Fruit fly (Drosophila melanogaster) whole organism, embryonic: Measurements from ENCODE around the gene Coa8.

Experiments
- CG1024 ChIP-seq: fragments of 200-800 bp; sonication (Bioruptor generic); IDR thresholded peaks from 2 replicates; pipeline ENCODE4 v1.3.6; 2022; ENCODE audit warnings: missing biosample characterization, missing genetic modification characterization
- CG10543 ChIP-seq: fragments of 200-800 bp; sonication (Bioruptor generic); optimal IDR thresholded peaks from 3 replicates; lab custom pipeline; 2017; ENCODE audit warnings: missing biosample characterization, mild to moderate bottlenecking, missing genetic modification characterization, moderate library complexity
- CG12391 ChIP-seq: fragments of 200-800 bp; sonication (Bioruptor generic); optimal IDR thresholded peaks from 3 replicates; lab custom pipeline; 2018; ENCODE audit warnings: missing biosample characterization, mild to moderate bottlenecking, missing genetic modification characterization, moderate library complexity
- CG14965 ChIP-seq: fragments of 200-800 bp; sonication (Bioruptor generic); optimal IDR thresholded peaks from 2 replicates; lab custom pipeline; 2016; ENCODE audit warnings: missing biosample characterization, missing genetic modification characterization, borderline replicate concordance
- CG15514 ChIP-seq: fragments of 200-800 bp; sonication (Bioruptor generic); optimal IDR thresholded peaks from 3 replicates; lab custom pipeline; 2017; ENCODE audit warnings: missing biosample characterization, missing genetic modification characterization, mild to moderate bottlenecking, moderate library complexity, missing genetic modification reagents
- CG1647 ChIP-seq: fragments of 200-800 bp; sonication (Bioruptor generic); optimal IDR thresholded peaks from 3 replicates; lab custom pipeline; 2016; ENCODE audit warnings: missing biosample characterization, missing genetic modification characterization
- CG17186 ChIP-seq: fragments of 200-800 bp; sonication (Bioruptor generic); optimal IDR thresholded peaks from 3 replicates; lab custom pipeline; 2017; ENCODE audit warnings: missing biosample characterization, missing genetic modification reagents, missing genetic modification characterization
- CG18011 ChIP-seq: fragments of 200-800 bp; sonication (Bioruptor generic); optimal IDR thresholded peaks from 2 replicates; lab custom pipeline; 2017; ENCODE audit warnings: missing biosample characterization, missing genetic modification characterization, mild to moderate bottlenecking, moderate library complexity, missing genotype
- CG18599 ChIP-seq: fragments of 200-800 bp; sonication (Bioruptor generic); optimal IDR thresholded peaks from 3 replicates; lab custom pipeline; 2017; ENCODE audit warnings: missing biosample characterization, missing genetic modification characterization, mild to moderate bottlenecking, moderate library complexity, missing genetic modification reagents
- CG3065 ChIP-seq: fragments of 200-800 bp; sonication (Bioruptor generic); optimal IDR thresholded peaks from 2 replicates; lab custom pipeline; 2016; ENCODE audit warnings: missing biosample characterization, missing genetic modification characterization
- CG31441 ChIP-seq: fragments of 200-800 bp; sonication (Bioruptor generic); IDR thresholded peaks from 2 replicates; pipeline ENCODE4 v1.3.6; 2022; ENCODE audit warnings: missing biosample characterization, missing genetic modification characterization
- CG4360 ChIP-seq: fragments of 200-800 bp; sonication (Bioruptor generic); IDR thresholded peaks from 2 replicates; pipeline ENCODE4 v1.3.6; 2022; ENCODE audit warnings: missing biosample characterization, missing genetic modification characterization
- CG4854 ChIP-seq: fragments of 200-800 bp; sonication (Bioruptor generic); optimal IDR thresholded peaks from 2 replicates; lab custom pipeline; 2016; ENCODE audit warnings: missing biosample characterization, missing genetic modification characterization, inconsistent platforms
- CG7987 ChIP-seq: fragments of 200-800 bp; sonication (Bioruptor generic); optimal IDR thresholded peaks from 2 replicates; lab custom pipeline; 2018; ENCODE audit warnings: missing biosample characterization, mild to moderate bottlenecking, missing genetic modification characterization, moderate library complexity
- CG9876 ChIP-seq: fragments of 200-800 bp; sonication (Bioruptor generic); optimal IDR thresholded peaks from 2 replicates; lab custom pipeline; 2016; ENCODE audit warnings: missing biosample characterization, missing genetic modification characterization
- D19A ChIP-seq: fragments of 200-800 bp; optimal IDR thresholded peaks from 3 replicates; lab custom pipeline; 2019; ENCODE audit warnings: missing biosample characterization, mild to moderate bottlenecking, missing genetic modification characterization, moderate library complexity
- Doc3 ChIP-seq: fragments of 200-800 bp; sonication (Bioruptor generic); IDR thresholded peaks from 3 replicates; pipeline ENCODE4 v1.3.6; 2022; ENCODE audit warnings: missing biosample characterization, missing genetic modification characterization; ENCODE audit not compliant: partially characterized antibody
- Dref ChIP-seq: fragments of 200-800 bp; sonication (Bioruptor generic); IDR thresholded peaks from 2 replicates; pipeline ENCODE4 v1.3.6; 2022; ENCODE audit warnings: missing biosample characterization, missing genetic modification characterization
- E2f1 ChIP-seq: fragments of 200-800 bp; sonication (Bioruptor generic); IDR thresholded peaks from 2 replicates; pipeline ENCODE4 v1.3.6; 2022; ENCODE audit warnings: missing biosample characterization, missing genetic modification characterization
- Lim3 ChIP-seq: fragments of 200-800 bp; sonication (Bioruptor generic); IDR thresholded peaks from 2 replicates; pipeline ENCODE4 v1.3.6; 2022; ENCODE audit warnings: missing biosample characterization, missing genetic modification characterization
- Meics ChIP-seq: fragments of 200-800 bp; sonication (Bioruptor generic); optimal IDR thresholded peaks from 2 replicates; lab custom pipeline; 2017; ENCODE audit warnings: missing biosample characterization, mild to moderate bottlenecking, missing genetic modification characterization
- NC2α ChIP-seq: fragments of 200-800 bp; sonication (Bioruptor generic); optimal IDR thresholded peaks from 2 replicates; lab custom pipeline; 2016; ENCODE audit warnings: missing biosample characterization, missing genetic modification characterization
- Pdp1 ChIP-seq, 2 experiments: fragments of 200-800 bp; sonication (Bioruptor generic); optimal IDR thresholded peaks; 3 replicates each; lab custom pipeline; 2016; ENCODE audit warnings: missing biosample characterization in 2 of 2, missing genetic modification characterization in 2 of 2, mild to moderate bottlenecking in 1 of 2, moderate library complexity in 1 of 2
- Poxn ChIP-seq: fragments of 200-800 bp; sonication (Bioruptor generic); IDR thresholded peaks from 2 replicates; pipeline ENCODE4 v1.3.6; 2022; ENCODE audit warnings: missing biosample characterization, missing genetic modification characterization
- Taf1 ChIP-seq: fragments of 200-800 bp; sonication (Bioruptor generic); IDR thresholded peaks from 2 replicates; pipeline ENCODE4 v1.3.6; 2022; ENCODE audit warnings: missing biosample characterization, missing genetic modification characterization
- Usf ChIP-seq: fragments of 200-800 bp; sonication (Bioruptor generic); optimal IDR thresholded peaks from 2 replicates; lab custom pipeline; 2017; ENCODE audit warnings: missing genotype, missing biosample characterization, missing genetic modification characterization
- ab ChIP-seq: fragments of 200-800 bp; sonication (Bioruptor generic); optimal IDR thresholded peaks from 2 replicates; lab custom pipeline; 2016; ENCODE audit warnings: missing biosample characterization, missing genetic modification characterization
- ash1 ChIP-seq: fragments of 200-800 bp; sonication (Bioruptor generic); optimal IDR thresholded peaks from 2 replicates; lab custom pipeline; 2018; ENCODE audit warnings: missing biosample characterization, mild to moderate bottlenecking, missing genetic modification characterization
- bab2 ChIP-seq: fragments of 200-800 bp; sonication (Bioruptor generic); optimal IDR thresholded peaks from 2 replicates; lab custom pipeline; 2016; ENCODE audit warnings: missing biosample characterization, missing genetic modification characterization
- bbx ChIP-seq: fragments of 200-800 bp; sonication (Bioruptor generic); IDR thresholded peaks from 2 replicates; pipeline ENCODE4 v1.3.6; 2022; ENCODE audit warnings: missing biosample characterization, missing genetic modification characterization; ENCODE audit not compliant: partially characterized antibody
- bsh ChIP-seq, 2 experiments: fragments of 200-800 bp; sonication (Bioruptor generic); optimal IDR thresholded peaks; 2 replicates each; lab custom pipeline; 2017 to 2018; ENCODE audit warnings: mild to moderate bottlenecking in 2 of 2, missing biosample characterization in 2 of 2, missing genetic modification characterization in 2 of 2, moderate library complexity in 1 of 2
- cwo ChIP-seq: fragments of 200-800 bp; sonication (Bioruptor generic); optimal IDR thresholded peaks from 3 replicates; lab custom pipeline; 2017; ENCODE audit warnings: missing biosample characterization, missing genetic modification characterization, mild to moderate bottlenecking, moderate library complexity, missing genetic modification reagents
- da ChIP-seq: fragments of 200-800 bp; sonication (Bioruptor generic); optimal IDR thresholded peaks from 2 replicates; lab custom pipeline; 2016; ENCODE audit warnings: missing biosample characterization, missing genetic modification characterization
- dmrt99B ChIP-seq: fragments of 200-800 bp; sonication (Bioruptor generic); optimal IDR thresholded peaks from 2 replicates; lab custom pipeline; 2018; ENCODE audit warnings: missing biosample characterization, mild to moderate bottlenecking, missing genetic modification characterization, moderate library complexity
- fru ChIP-seq: fragments of >200 bp; optimal IDR thresholded peaks from 2 replicates; lab custom pipeline; 2017
- lilli ChIP-seq: fragments of 200-800 bp; sonication (Bioruptor generic); optimal IDR thresholded peaks from 3 replicates; lab custom pipeline; 2016; ENCODE audit warnings: missing biosample characterization, missing genetic modification characterization
- nerfin-2 ChIP-seq: fragments of 200-800 bp; sonication (Bioruptor generic); IDR thresholded peaks from 2 replicates; pipeline ENCODE4 v1.3.6; 2022; ENCODE audit warnings: missing biosample characterization, missing genetic modification characterization; ENCODE audit not compliant: partially characterized antibody
- nom ChIP-seq: fragments of 200-800 bp; sonication (Bioruptor generic); optimal IDR thresholded peaks from 2 replicates; lab custom pipeline; 2017; ENCODE audit warnings: missing biosample characterization, missing genetic modification characterization, mild to moderate bottlenecking, moderate library complexity, missing genetic modification reagents
- odd ChIP-seq: fragments of 200-800 bp; sonication (Bioruptor generic); optimal IDR thresholded peaks from 2 replicates; lab custom pipeline; 2017; ENCODE audit warnings: missing biosample characterization, mild to moderate bottlenecking, missing genetic modification characterization
- psq ChIP-seq: fragments of 200-800 bp; sonication (Bioruptor generic); optimal IDR thresholded peaks from 2 replicates; lab custom pipeline; 2017; ENCODE audit warnings: missing biosample characterization, missing genetic modification characterization
- salm ChIP-seq: fragments of 200-800 bp; sonication (Bioruptor generic); optimal IDR thresholded peaks from 2 replicates; lab custom pipeline; 2018; ENCODE audit warnings: missing biosample characterization, mild to moderate bottlenecking, missing genetic modification characterization
- sens ChIP-seq: fragments of 200-800 bp; sonication (Bioruptor generic); peaks from one replicate; lab custom pipeline; 2016; ENCODE audit warnings: missing biosample characterization, missing genetic modification characterization
- sens-2 ChIP-seq: fragments of 200-800 bp; sonication (Bioruptor generic); IDR thresholded peaks from 2 replicates; pipeline ENCODE4 v1.3.6; 2022; ENCODE audit warnings: missing biosample characterization, missing genetic modification characterization
- shn ChIP-seq: fragments of 200-800 bp; sonication (Bioruptor generic); optimal IDR thresholded peaks from 3 replicates; lab custom pipeline; 2016; ENCODE audit warnings: missing biosample characterization, missing genetic modification characterization
- sima ChIP-seq: fragments of 200-800 bp; sonication (Bioruptor generic); optimal IDR thresholded peaks from 2 replicates; lab custom pipeline; 2016; ENCODE audit warnings: missing biosample characterization, missing genetic modification characterization
- tio ChIP-seq: fragments of 200-800 bp; sonication (Bioruptor generic); optimal IDR thresholded peaks from 2 replicates; lab custom pipeline; 2017; ENCODE audit warnings: missing biosample characterization, missing genetic modification characterization, inconsistent platforms
- tx ChIP-seq: fragments of 200-800 bp; sonication (Bioruptor generic); optimal IDR thresholded peaks from 2 replicates; lab custom pipeline; 2016; ENCODE audit warnings: missing biosample characterization, missing genetic modification characterization
- vnd ChIP-seq: fragments of 200-800 bp; sonication (Bioruptor generic); IDR thresholded peaks from 3 replicates; pipeline ENCODE4 v1.3.6; 2022; ENCODE audit warnings: missing biosample characterization, missing genetic modification characterization; ENCODE audit not compliant: partially characterized antibody
- wdn ChIP-seq: fragments of 200-800 bp; sonication (Bioruptor generic); IDR thresholded peaks from 2 replicates; pipeline ENCODE4 v1.3.6; 2022; ENCODE audit warnings: missing biosample characterization, missing genetic modification characterization
- zf30C ChIP-seq: fragments of 200-800 bp; sonication (Bioruptor generic); optimal IDR thresholded peaks from 3 replicates; lab custom pipeline; 2018; ENCODE audit warnings: missing biosample characterization, mild to moderate bottlenecking, missing genetic modification characterization
- zfh2 ChIP-seq: fragments of 200-800 bp; sonication (Bioruptor generic); optimal IDR thresholded peaks from 2 replicates; lab custom pipeline; 2016; ENCODE audit warnings: missing biosample characterization, missing genetic modification characterization

Gene Coa8

dm6 chrX:1848624-1849198 lies 31.4 kb upstream of the Coa8 start (continued):
- TF ChIP-seq CG7987 (GFP tag; lab: Kevin White, UChicago): no peak
- TF ChIP-seq shn (GFP tag; lab: Kevin White, UChicago): no peak
- no peak for TF ChIP-seq Poxn (GFP tag; lab: Robert Waterston, UW)
- no peak for TF ChIP-seq CG18011 (GFP tag; lab: Kevin White, UChicago)
- TF ChIP-seq da (GFP tag; lab: Kevin White, UChicago): no peak
- no peak for TF ChIP-seq tio (GFP tag; lab: Kevin White, UChicago)
- TF ChIP-seq lilli: peak; percentile 4
- no peak for TF ChIP-seq psq (GFP tag; lab: Kevin White, UChicago)
- no peak for TF ChIP-seq CG31441
- TF ChIP-seq CG10543 (GFP tag; lab: Kevin White, UChicago): peak; percentile 60
- TF ChIP-seq Dref (GFP tag; lab: Robert Waterston, UW): no peak
- no peak for TF ChIP-seq Lim3 (GFP tag; lab: Robert Waterston, UW)
- no peak for TF ChIP-seq CG14965 (GFP tag; lab: Kevin White, UChicago)
- TF ChIP-seq CG1024: no peak
- no peak for TF ChIP-seq dmrt99B (tag; lab: Kevin White, UChicago)
- no peak for TF ChIP-seq E2f1
- no peak for TF ChIP-seq CG15514
- peak; percentile 32 for TF ChIP-seq sens
- no peak for TF ChIP-seq nerfin-2
- TF ChIP-seq CG1647: no peak
- no peak for TF ChIP-seq sima (GFP tag; lab: Kevin White, UChicago)
- no peak for TF ChIP-seq ab
- peak; percentile 46 for TF ChIP-seq CG18599 (GFP tag; lab: Kevin White, UChicago)
- no peak for TF ChIP-seq bsh (GFP tag; optimal IDR thresholded peaks at IDR 0.05; lab: Kevin White, UChicago)
- no peak for TF ChIP-seq CG4360
- TF ChIP-seq bbx: no peak
- TF ChIP-seq CG4854 (GFP tag; lab: Kevin White, UChicago): no peak
- TF ChIP-seq wdn (GFP tag; lab: Robert Waterston, UW): no peak
- peak; percentile 38 for TF ChIP-seq D19A
- no peak for TF ChIP-seq fru (lab: Kevin White, UChicago)
- no peak for TF ChIP-seq Doc3 (GFP tag; lab: Robert Waterston, UW)
- TF ChIP-seq zfh2: no peak
- no peak for TF ChIP-seq Usf (GFP tag; lab: Kevin White, UChicago)
- TF ChIP-seq NC2α (GFP tag; lab: Kevin White, UChicago): no peak
- no peak for TF ChIP-seq ash1 (GFP tag; lab: Kevin White, UChicago)
- TF ChIP-seq salm (tag; lab: Kevin White, UChicago): no peak
- no peak for TF ChIP-seq zf30C
- peak; percentile 57 for TF ChIP-seq cwo (GFP tag; lab: Kevin White, UChicago)
- no peak for TF ChIP-seq bab2 (GFP tag; lab: Kevin White, UChicago)
- no peak for TF ChIP-seq CG17186 (GFP tag; lab: Kevin White, UChicago)
- no peak for TF ChIP-seq sens-2 (GFP tag; lab: Robert Waterston, UW)
- TF ChIP-seq Pdp1 (GFP tag; optimal IDR thresholded peaks at IDR 0.05; lab: Kevin White, UChicago): peak in 1 of 2 experiments; percentile 14
- TF ChIP-seq odd: no peak
- TF ChIP-seq Meics (GFP tag; lab: Kevin White, UChicago): no peak
- TF ChIP-seq vnd (GFP tag; lab: Robert Waterston, UW): no peak
- TF ChIP-seq tx (GFP tag; lab: Kevin White, UChicago): no peak
- no peak for TF ChIP-seq Taf1 (GFP tag; lab: Robert Waterston, UW)
- TF ChIP-seq CG9876 (GFP tag; lab: Kevin White, UChicago): no peak
- no peak for TF ChIP-seq CG3065 (GFP tag; lab: Kevin White, UChicago)
- TF ChIP-seq nom (GFP tag; lab: Kevin White, UChicago): no peak
- no peak for TF ChIP-seq CG12391 (tag; lab: Kevin White, UChicago)
